Worm (Caenorhabditis elegans) whole organism, midembryonic: ENCODE results near the gene math-48.

Source experiments
- T22C8.4 ChIP-seq: fragments of 200-800 bp; sonication (Bioruptor generic); IDR thresholded peaks from 2 replicates; pipeline ENCODE4 v1.3.6; 2022; ENCODE audit warnings: missing genetic modification characterization, missing compliant biosample characterization
- cog-1 ChIP-seq: sonication (generic microtip); optimal IDR thresholded peaks from 2 replicates; lab custom pipeline; 2016; ENCODE audit warnings: missing genetic modification characterization, missing compliant biosample characterization
- flt-1 ChIP-seq: fragments of 200-800 bp; sonication (Bioruptor generic); IDR thresholded peaks from 2 replicates; pipeline ENCODE4 v1.3.6; 2022; ENCODE audit warnings: missing genetic modification characterization, missing compliant biosample characterization
- klf-2 ChIP-seq: fragments of 200-800 bp; sonication (Bioruptor generic); conservative IDR thresholded peaks from 2 replicates; pipeline ENCODE4 v1.3.6; 2022; ENCODE audit warnings: missing genetic modification reagents, missing genetic modification characterization, missing compliant biosample characterization
- med-1 ChIP-seq: sonication (generic microtip); optimal IDR thresholded peaks from 2 replicates; lab custom pipeline; 2017; ENCODE audit warnings: missing genetic modification characterization, mild to moderate bottlenecking, missing compliant biosample characterization, antibody characterized with exemption, missing genetic modification reagents; ENCODE audit not compliant: insufficient read depth
- ref-1 ChIP-seq: fragments of 200-800 bp; sonication (Bioruptor generic); conservative IDR thresholded peaks from 2 replicates; pipeline ENCODE4 v1.3.6; 2022; ENCODE audit warnings: missing genetic modification reagents, missing genetic modification characterization, missing compliant biosample characterization
- tab-1 ChIP-seq: fragments of 200-800 bp; sonication (Bioruptor generic); IDR thresholded peaks from 2 replicates; pipeline ENCODE4 v1.3.6; 2022; ENCODE audit warnings: missing genetic modification characterization, missing compliant biosample characterization
- ztf-23 ChIP-seq: fragments of 200-800 bp; sonication (Bioruptor generic); IDR thresholded peaks from 2 replicates; pipeline ENCODE4 v1.3.6; 2022; ENCODE audit warnings: missing genetic modification reagents, missing genetic modification characterization, missing compliant biosample characterization
- ztf-29 ChIP-seq: fragments of 200-800 bp; sonication (Bioruptor generic); IDR thresholded peaks from 2 replicates; pipeline ENCODE4 v1.3.6; 2022; ENCODE audit warnings: missing genetic modification reagents, missing genetic modification characterization, missing compliant biosample characterization

The math-48 gene

DNA sequence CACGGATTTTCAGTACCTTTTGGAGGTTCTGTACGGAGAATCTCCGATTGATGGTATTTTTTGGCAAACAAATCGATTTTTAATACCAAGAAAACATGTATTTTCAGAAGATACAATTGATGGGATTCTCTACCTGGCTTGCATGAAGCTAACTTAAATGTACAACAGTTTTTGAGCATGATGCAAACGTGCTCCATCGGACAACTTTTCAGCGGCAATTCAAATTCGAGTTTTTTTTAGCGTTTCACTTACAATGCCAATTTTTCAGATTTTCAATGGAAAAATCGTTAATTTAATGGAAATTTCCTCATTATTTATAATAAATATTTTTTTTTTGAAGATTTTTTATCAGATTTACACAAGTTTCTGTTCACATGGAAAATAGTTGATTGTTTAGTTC is 17.7 kb downstream of the math-48 start:
- TF ChIP-seq ztf-29 (GFP tag; lab: Robert Waterston, UW) (no peak), cog-1 (no peak), klf-2 (GFP tag; lab: Robert Waterston, UW) (no peak), med-1 (GFP tag; lab: Kevin White, UChicago) (no peak), flt-1 (GFP tag; lab: Robert Waterston, UW) (no peak), ref-1 (GFP tag; lab: Robert Waterston, UW) (no peak), tab-1 (GFP tag; lab: Robert Waterston, UW) (no peak), ztf-23 (GFP tag; lab: Robert Waterston, UW) (no peak), T22C8.4 (GFP tag; lab: Robert Waterston, UW) (no peak)

DNA sequence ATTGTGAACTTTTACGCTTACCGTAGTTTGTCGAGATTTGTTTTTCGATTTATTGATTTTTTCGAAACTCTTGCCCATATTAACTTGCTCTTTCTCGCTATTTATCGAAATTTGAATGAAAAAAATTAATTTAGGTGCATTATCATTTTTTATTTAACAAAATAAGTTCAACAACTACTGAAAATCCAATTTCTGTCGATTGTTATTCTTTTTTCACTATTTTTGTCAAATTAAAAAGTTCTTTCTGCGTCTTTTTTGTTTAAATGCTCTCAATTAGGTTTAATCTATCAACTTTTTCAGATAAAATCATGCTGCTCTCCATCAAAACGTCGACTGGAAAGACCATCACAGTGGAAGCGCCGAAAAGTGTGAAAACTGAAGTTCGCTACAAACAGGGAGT is 20.2 kb downstream of the math-48 start, which contains the start of gene F52C6.2:
TSS of gene F52C6.2 (plus strand) at position 301 of the 400 bp plus-strand sequence.
- TF ChIP-seq ztf-29 (GFP tag; lab: Robert Waterston, UW) (no peak), cog-1 (no peak), med-1 (GFP tag; lab: Kevin White, UChicago) (no peak), tab-1 (GFP tag; lab: Robert Waterston, UW) (no peak), ref-1 (GFP tag; lab: Robert Waterston, UW) (no peak), ztf-23 (GFP tag; lab: Robert Waterston, UW) (no peak), T22C8.4 (GFP tag; lab: Robert Waterston, UW) (no peak), flt-1 (GFP tag; lab: Robert Waterston, UW) (no peak)

DNA sequence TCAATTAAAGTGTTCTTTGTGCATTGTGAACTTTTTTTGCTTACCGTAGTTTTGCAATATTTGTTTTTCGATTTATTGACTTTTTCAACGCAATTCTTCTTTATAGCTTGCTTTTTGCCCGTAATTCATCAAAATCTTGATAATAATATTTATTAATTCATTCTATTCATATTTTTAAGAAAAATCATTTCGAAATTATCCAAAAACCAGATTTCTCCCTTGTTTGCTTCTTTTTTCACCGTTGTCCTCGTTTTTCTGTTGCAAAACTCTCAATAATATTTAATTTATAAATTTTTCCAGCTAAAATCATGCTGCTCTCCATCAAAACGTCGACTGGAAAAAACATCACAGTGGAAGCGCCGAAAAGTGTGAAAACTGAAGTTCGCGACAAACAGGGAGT is 21.9 kb downstream of the math-48 start, which contains the start of gene F52C6.3:
TSS of gene F52C6.3 (plus strand) at position 301 of the 400 bp plus-strand sequence.
- TF ChIP-seq flt-1 (GFP tag; lab: Robert Waterston, UW) (no peak), ztf-23 (GFP tag; lab: Robert Waterston, UW) (no peak), med-1 (GFP tag; lab: Kevin White, UChicago) (no peak), cog-1 (no peak), tab-1 (GFP tag; lab: Robert Waterston, UW) (no peak), ref-1 (GFP tag; lab: Robert Waterston, UW) (no peak)

DNA sequence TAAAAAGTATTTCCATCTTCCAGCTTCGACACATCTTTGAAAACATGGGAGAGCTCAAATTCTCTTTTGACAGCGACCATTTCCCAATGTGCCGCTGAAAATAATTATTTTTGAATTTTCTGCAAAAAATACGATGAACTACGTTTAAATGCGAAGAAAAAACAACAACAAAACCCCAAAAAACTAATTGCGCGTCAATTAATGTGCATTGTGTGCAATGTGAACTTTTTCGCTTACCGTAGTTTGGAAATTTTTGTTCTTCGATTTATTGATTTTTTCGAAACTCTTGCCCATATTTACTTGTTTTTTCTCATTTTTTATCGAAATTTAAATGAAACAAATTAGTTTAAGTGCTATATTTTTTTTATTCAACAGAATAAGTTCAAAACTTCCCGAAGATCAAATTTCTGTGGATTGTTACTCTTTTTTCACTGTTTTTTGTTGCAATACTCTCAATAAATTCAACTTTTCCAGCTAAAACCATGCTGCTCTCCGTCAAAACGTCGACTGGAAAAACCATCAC is 23.6 kb downstream of the math-48 start, which contains the start of the genes bath-2 and F52C6.4:
TSS of gene bath-2 (minus strand) at position 101 of the 523 bp plus-strand sequence.
TSS of gene F52C6.4 (plus strand) at position 473 of the 523 bp plus-strand sequence.
- TF ChIP-seq med-1 (GFP tag; lab: Kevin White, UChicago) = no peak
- no peak for TF ChIP-seq cog-1
- TF ChIP-seq ztf-23 (GFP tag; lab: Robert Waterston, UW) = no peak
- TF ChIP-seq klf-2 (GFP tag; lab: Robert Waterston, UW) = no peak
- no peak for TF ChIP-seq ref-1 (GFP tag; lab: Robert Waterston, UW)
- TF ChIP-seq flt-1 (GFP tag; lab: Robert Waterston, UW) = no peak
- TF ChIP-seq ztf-29 (GFP tag; lab: Robert Waterston, UW) = no peak
- no peak for TF ChIP-seq T22C8.4 (GFP tag; lab: Robert Waterston, UW)

DNA sequence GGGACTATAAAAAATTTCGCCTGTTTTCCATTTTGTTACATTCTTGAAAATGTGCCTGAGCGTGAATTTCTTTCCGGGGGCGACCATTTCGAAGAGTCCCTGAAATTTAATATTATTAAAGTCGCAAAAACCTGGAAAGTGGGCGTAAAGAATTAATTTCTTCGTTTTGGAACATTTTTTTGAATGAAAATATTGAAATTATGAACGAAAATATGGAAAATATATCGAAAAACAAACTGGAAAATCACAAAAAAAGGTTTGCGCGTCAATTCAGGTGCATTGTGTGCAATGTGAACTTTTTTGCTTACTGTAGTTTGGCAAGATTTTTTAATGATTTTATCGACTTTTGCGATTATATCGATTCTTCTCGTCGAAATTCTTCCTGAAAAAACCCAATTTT is 25.3 kb downstream of the math-48 start, which contains the start of gene bath-7:
TSS of gene bath-7 (minus strand) at position 101 of the 400 bp plus-strand sequence.
- TF ChIP-seq cog-1 (no peak), tab-1 (GFP tag; lab: Robert Waterston, UW) (no peak), flt-1 (GFP tag; lab: Robert Waterston, UW) (no peak), ref-1 (GFP tag; lab: Robert Waterston, UW) (no peak), T22C8.4 (GFP tag; lab: Robert Waterston, UW) (no peak), ztf-29 (GFP tag; lab: Robert Waterston, UW) (no peak), ztf-23 (GFP tag; lab: Robert Waterston, UW) (no peak), med-1 (GFP tag; lab: Kevin White, UChicago) (no peak), klf-2 (GFP tag; lab: Robert Waterston, UW) (no peak)

DNA sequence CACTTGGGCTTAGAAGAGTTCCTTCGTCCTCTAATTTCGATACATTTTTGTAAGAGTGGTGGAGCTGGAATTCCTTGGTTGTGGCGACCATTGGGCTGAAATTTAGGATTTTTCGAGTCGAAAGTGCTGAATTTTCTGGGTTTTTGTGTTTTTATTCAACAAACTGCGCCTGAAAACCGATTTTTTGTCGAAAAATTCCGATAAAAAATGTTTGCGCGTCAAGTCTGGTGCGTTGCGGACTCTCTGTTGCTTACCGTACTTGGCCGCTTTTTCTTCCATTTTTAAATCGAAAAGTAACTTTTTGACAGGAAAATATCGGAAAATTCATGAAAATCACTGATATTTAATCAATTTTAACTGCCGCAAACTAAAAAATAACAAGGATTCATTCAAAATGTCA is 28.5 kb downstream of the math-48 start, which contains the start of gene bath-4:
TSS of gene bath-4 (minus strand) at position 101 of the 400 bp plus-strand sequence.
- TF ChIP-seq ztf-23 (GFP tag; lab: Robert Waterston, UW) (no peak), ref-1 (GFP tag; lab: Robert Waterston, UW) (no peak), ztf-29 (GFP tag; lab: Robert Waterston, UW) (no peak), klf-2 (GFP tag; lab: Robert Waterston, UW) (no peak), med-1 (GFP tag; lab: Kevin White, UChicago) (no peak), tab-1 (GFP tag; lab: Robert Waterston, UW) (no peak), T22C8.4 (GFP tag; lab: Robert Waterston, UW) (no peak)

DNA sequence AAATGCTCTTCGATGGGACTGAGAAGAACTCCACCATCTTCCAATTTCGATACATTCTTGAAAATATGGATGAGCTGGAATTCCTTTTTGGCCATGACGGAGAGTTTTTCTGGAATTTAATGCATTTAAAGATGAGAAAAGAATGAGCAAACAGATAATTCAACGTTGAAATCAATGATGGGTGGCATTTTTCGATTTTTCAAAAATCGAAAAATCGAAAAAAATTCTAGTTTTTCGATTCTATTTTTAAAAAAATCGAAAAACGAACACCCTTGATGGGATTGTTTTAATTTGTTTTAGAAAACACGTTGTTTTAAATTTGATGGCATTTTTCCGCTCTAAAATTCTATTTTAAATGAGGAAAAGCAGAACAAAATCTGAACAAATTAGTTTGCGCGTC is 33.6 kb downstream of the math-48 start, which contains the start of gene math-31:
TSS of gene math-31 (minus strand) at position 101 of the 400 bp plus-strand sequence.
- TF ChIP-seq med-1 (GFP tag; lab: Kevin White, UChicago) = no peak
- no peak for TF ChIP-seq ztf-23 (GFP tag; lab: Robert Waterston, UW)
- TF ChIP-seq tab-1 (GFP tag; lab: Robert Waterston, UW) = no peak
- no peak for TF ChIP-seq ztf-29 (GFP tag; lab: Robert Waterston, UW)
- no peak for TF ChIP-seq ref-1 (GFP tag; lab: Robert Waterston, UW)
- TF ChIP-seq klf-2 (GFP tag; lab: Robert Waterston, UW) = no peak
- TF ChIP-seq T22C8.4 (GFP tag; lab: Robert Waterston, UW) = no peak
- TF ChIP-seq cog-1 = no peak
- no peak for TF ChIP-seq flt-1 (GFP tag; lab: Robert Waterston, UW)

DNA sequence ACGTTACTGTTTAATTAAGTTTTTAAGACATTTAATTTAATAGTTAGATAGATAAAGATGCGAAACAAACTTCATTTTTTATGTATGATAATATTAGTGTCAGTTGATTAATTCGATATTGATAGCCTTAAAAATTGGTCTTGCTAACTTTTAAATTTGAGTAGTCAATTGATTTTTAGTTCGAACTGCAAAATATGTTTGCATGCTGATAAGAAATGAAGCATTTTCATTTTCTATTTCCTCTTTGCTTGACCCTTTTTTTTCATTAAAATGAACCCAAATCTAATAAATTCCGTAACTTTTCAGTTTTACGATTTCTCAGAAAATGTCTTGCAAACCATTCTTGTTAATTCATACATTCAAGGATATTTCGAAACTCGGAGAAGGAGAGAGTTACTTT is 41.2 kb downstream of the math-48 start, which contains the start of gene math-22:
TSS of gene math-22 (plus strand) at position 301 of the 400 bp plus-strand sequence.
- TF ChIP-seq T22C8.4 (GFP tag; lab: Robert Waterston, UW) = no peak
- no peak for TF ChIP-seq ztf-23 (GFP tag; lab: Robert Waterston, UW)
- no peak for TF ChIP-seq klf-2 (GFP tag; lab: Robert Waterston, UW)
- no peak for TF ChIP-seq flt-1 (GFP tag; lab: Robert Waterston, UW)
- no peak for TF ChIP-seq cog-1
- TF ChIP-seq tab-1 (GFP tag; lab: Robert Waterston, UW) = no peak

DNA sequence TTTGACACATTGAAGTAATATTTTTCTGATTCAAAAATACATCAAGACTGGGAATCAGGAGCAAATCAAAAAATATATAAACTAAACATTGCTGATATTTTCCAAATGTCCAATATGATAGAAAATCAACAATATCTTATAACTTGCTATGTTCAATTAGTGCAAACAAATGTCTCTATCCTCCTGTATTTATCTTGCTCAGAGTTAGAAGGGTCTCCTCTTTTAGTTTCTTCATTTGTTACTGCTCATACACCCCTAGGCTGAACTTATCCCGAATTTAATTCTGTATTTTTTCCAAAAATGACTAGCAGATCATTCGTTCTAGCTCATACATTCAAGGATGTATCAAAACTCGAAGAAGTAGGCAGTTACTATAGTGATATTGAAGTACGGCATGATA is 44.3 kb downstream of the math-48 start, which contains the start of gene math-23:
TSS of gene math-23 (plus strand) at position 301 of the 400 bp plus-strand sequence.
- TF ChIP-seq cog-1 (no peak), klf-2 (GFP tag; lab: Robert Waterston, UW) (no peak), flt-1 (GFP tag; lab: Robert Waterston, UW) (no peak), ztf-29 (GFP tag; lab: Robert Waterston, UW) (no peak), med-1 (GFP tag; lab: Kevin White, UChicago) (no peak), tab-1 (GFP tag; lab: Robert Waterston, UW) (no peak), ref-1 (GFP tag; lab: Robert Waterston, UW) (no peak), T22C8.4 (GFP tag; lab: Robert Waterston, UW) (no peak), ztf-23 (GFP tag; lab: Robert Waterston, UW) (no peak)
